Worm (Caenorhabditis elegans): ENCODE results near the gene ref-2.

Gene ref-2

ce11 chrX:7781827-7782226 lies 37.8 kb downstream of the ref-2 start:
- TF ChIP-seq bed-1 (GFP tag; IDR thresholded peaks at IDR 0.05) (no peak), somi-1 (GFP tag; optimal IDR thresholded peaks at IDR 0.05) (no peak), ztf-26 (tag; optimal IDR thresholded peaks at IDR 0.05) (no peak), lin-40 (tag; optimal IDR thresholded peaks at IDR 0.05) (no peak), zim-3 (tag; optimal IDR thresholded peaks at IDR 0.05) (no peak), nhr-27 (tag; optimal IDR thresholded peaks at IDR 0.05) (no peak), madf-6 (GFP tag; IDR thresholded peaks at IDR 0.05) (no peak), unc-62 (GFP tag; optimal IDR thresholded peaks at IDR 0.05) (no peak)

ce11 chrX:7782389-7782788 lies 38.4 kb downstream of the ref-2 start, which contains the start of gene ZK154.4:
TSS of gene ZK154.4 (minus strand) at chrX:7782415.
- 0 out of 2 replicates have a peak, but pooled peaks have one; percentile 28 for TF ChIP-seq B0336.3 (GFP tag; IDR thresholded peaks at IDR 0.05)
- TF ChIP-seq lin-35 (GFP tag; optimal IDR thresholded peaks at IDR 0.05): peak in 1 of 3 experiments; percentile 35
- no peak for TF ChIP-seq B0019.2 (GFP tag; conservative IDR thresholded peaks at IDR 0.05)
- TF ChIP-seq chd-7 (tag; optimal IDR thresholded peaks at IDR 0.05): no peak
- no peak for TF ChIP-seq let-607 (tag; optimal IDR thresholded peaks at IDR 0.05)
- TF ChIP-seq attf-5 (GFP tag; optimal IDR thresholded peaks at IDR 0.05): peak; percentile 27
- TF ChIP-seq nhr-80 (tag; optimal IDR thresholded peaks at IDR 0.05): peak; percentile 41
- peak; percentile 28 for TF ChIP-seq ceh-27 (GFP tag; optimal IDR thresholded peaks at IDR 0.05)
- TF ChIP-seq hmg-1.2 (GFP tag; IDR thresholded peaks at IDR 0.05): peak; percentile 71
- peak; percentile 23 for TF ChIP-seq ZK185.1 (tag; optimal IDR thresholded peaks at IDR 0.05; ENCODE audit: poor library complexity, severe bottlenecking)
- TF ChIP-seq dox-1 (GFP tag; IDR thresholded peaks at IDR 0.05): peak; percentile 38; the same call in 1 of the 2 replicates
- no peak for TF ChIP-seq aptf-3 (GFP tag; IDR thresholded peaks at IDR 0.05)

- no peak for TF ChIP-seq athp-1 (tag; optimal IDR thresholded peaks at IDR 0.05)
- TF ChIP-seq lsy-27 (tag; optimal IDR thresholded peaks at IDR 0.05; ENCODE audit: borderline replicate concordance, insufficient read depth): no peak
- no peak for TF ChIP-seq ztf-26 (tag; optimal IDR thresholded peaks at IDR 0.05)
- no peak for TF ChIP-seq T07F8.4 (tag; optimal IDR thresholded peaks at IDR 0.05)
- TF ChIP-seq nhr-90 (tag; optimal IDR thresholded peaks at IDR 0.05): no peak
- TF ChIP-seq mxl-1 (tag; optimal IDR thresholded peaks at IDR 0.05): no peak
- peak; percentile 47 for TF ChIP-seq attf-5 (GFP tag; optimal IDR thresholded peaks at IDR 0.05)
- no peak for TF ChIP-seq pha-4 (tag; optimal IDR thresholded peaks at IDR 0.05)
- no peak for TF ChIP-seq F37B4.10 (GFP tag; IDR thresholded peaks at IDR 0.05)
- TF ChIP-seq tbx-9 (tag; optimal IDR thresholded peaks at IDR 0.05; ENCODE audit: borderline replicate concordance): no peak
- no peak for TF ChIP-seq fkh-3 (tag; optimal IDR thresholded peaks at IDR 0.05)
- TF ChIP-seq dox-1 (GFP tag; IDR thresholded peaks at IDR 0.05): peak; percentile 57; the same call in 1 of the 2 replicates
- no peak for TF ChIP-seq madf-10 (tag; optimal IDR thresholded peaks at IDR 0.05)
- TF ChIP-seq ztf-25 (GFP tag; IDR thresholded peaks at IDR 0.05): no peak
- TF ChIP-seq lin-35 (GFP tag; optimal IDR thresholded peaks at IDR 0.05): no peak
- no peak for TF ChIP-seq ama-1 (optimal IDR thresholded peaks at IDR 0.05)
- no peak for TF ChIP-seq ama-1 (GFP tag; optimal IDR thresholded peaks at IDR 0.05)
- no peak for TF ChIP-seq ceh-58 (GFP tag; IDR thresholded peaks at IDR 0.05)
- TF ChIP-seq Y79H2A.3 (GFP tag; conservative IDR thresholded peaks at IDR 0.05): no peak
- TF ChIP-seq ets-4 (GFP tag; optimal IDR thresholded peaks at IDR 0.05): no peak
- TF ChIP-seq gei-17 (GFP tag; optimal IDR thresholded peaks at IDR 0.05): peak; percentile 48
- no peak for TF ChIP-seq F57C9.4 (tag; optimal IDR thresholded peaks at IDR 0.05)
- TF ChIP-seq let-526 (GFP tag; IDR thresholded peaks at IDR 0.05): no peak
- peak; percentile 55 for TF ChIP-seq nhr-80 (tag; optimal IDR thresholded peaks at IDR 0.05)
- no peak for TF ChIP-seq lin-54 (GFP tag; optimal IDR thresholded peaks at IDR 0.05)
- TF ChIP-seq ekl-4 (GFP tag; IDR thresholded peaks at IDR 0.05): no peak
- peak; percentile 14 for TF ChIP-seq tbp1 (GFP tag; optimal IDR thresholded peaks at IDR 0.05)
- TF ChIP-seq zim-3 (tag; optimal IDR thresholded peaks at IDR 0.05): no peak
- no peak for TF ChIP-seq F23B12.7 (tag; optimal IDR thresholded peaks at IDR 0.05; ENCODE audit: insufficient read depth)
- no peak for TF ChIP-seq rec-8 (tag; optimal IDR thresholded peaks at IDR 0.05)
- no peak for TF ChIP-seq rpc-1 (optimal IDR thresholded peaks at IDR 0.05)
- TF ChIP-seq rpc-1 (tag; optimal IDR thresholded peaks at IDR 0.05): no peak
These were observed 43.9 kb downstream of the ref-2 start, which contains the start of gene ZK154.5 for ce11 chrX:7787885-7788353. TSS of gene ZK154.5 (minus strand) at chrX:7787935.
